Worm (Caenorhabditis elegans) whole organism, L1 larva: ENCODE data around the gene C50F4.9.

Experiments used
- blmp-1 ChIP-seq: fragments of 150-350 bp; optimal IDR thresholded peaks from 2 replicates; lab custom pipeline; 2014; ENCODE audit warnings: missing biosample characterization, missing genetic modification characterization
- mdl-1 ChIP-seq, 2 experiments: fragments of 150-350 bp; optimal IDR thresholded peaks; 2 replicates each; lab custom pipeline; 2014 to 2017; ENCODE audit warnings: missing biosample characterization in 2 of 2, missing genetic modification characterization in 2 of 2, inconsistent platforms in 1 of 2
- pqm-1 ChIP-seq: sonication (generic microtip); optimal IDR thresholded peaks from 3 replicates; lab custom pipeline; 2017; ENCODE audit warnings: missing biosample characterization, missing genetic modification characterization
- unc-62 ChIP-seq: fragments of 150-350 bp; optimal IDR thresholded peaks from 2 replicates; lab custom pipeline; 2014; ENCODE audit warnings: missing biosample characterization, missing genetic modification reagents, missing genetic modification characterization
- vab-15 ChIP-seq: sonication (generic microtip); optimal IDR thresholded peaks from 2 replicates; lab custom pipeline; 2017; ENCODE audit warnings: missing genotype, mild to moderate bottlenecking, missing genetic modification characterization, missing compliant biosample characterization
- ztf-4 ChIP-seq: fragments of 150-350 bp; optimal IDR thresholded peaks from 2 replicates; lab custom pipeline; 2014; ENCODE audit warnings: missing biosample characterization, missing genetic modification characterization

ce11 chrV:9509597-9509996 is 14.4 kb downstream of the C50F4.9 start:
- TF ChIP-seq vab-15 (tag; lab: Kevin White, UChicago), result no peak
- no peak for TF ChIP-seq pqm-1
- TF ChIP-seq unc-62, result no peak
- TF ChIP-seq mdl-1 (tag; optimal IDR thresholded peaks at IDR 0.05; lab: Kevin White, UChicago), result no peak
- no peak for TF ChIP-seq ztf-4 (tag; lab: Kevin White, UChicago)
- no peak for TF ChIP-seq blmp-1 (tag; lab: Kevin White, UChicago)
